Worm (Caenorhabditis elegans) whole organism, late embryonic: Measurements from ENCODE around the gene C27B7.6.

ENCODE experiments used
- Y22D7AL.16 ChIP-seq: sonication (generic microtip); optimal IDR thresholded peaks from 2 replicates; lab custom pipeline; 2016; ENCODE audit warnings: missing genetic modification characterization, missing compliant biosample characterization
- ceh-31 ChIP-seq: sonication (generic microtip); optimal IDR thresholded peaks from 2 replicates; lab custom pipeline; 2016; ENCODE audit warnings: missing genetic modification characterization, missing compliant biosample characterization
- ceh-9 ChIP-seq: sonication (generic microtip); optimal IDR thresholded peaks from 2 replicates; lab custom pipeline; 2016; ENCODE audit warnings: mild to moderate bottlenecking, missing genetic modification characterization, inconsistent platforms, missing compliant biosample characterization
- dmd-4 ChIP-seq: sonication (generic microtip); optimal IDR thresholded peaks from 2 replicates; lab custom pipeline; 2016; ENCODE audit warnings: borderline replicate concordance, missing genetic modification characterization, missing compliant biosample characterization
- fkh-10 ChIP-seq: fragments of 150-350 bp; optimal IDR thresholded peaks from 2 replicates; lab custom pipeline; 2014; ENCODE audit warnings: missing biosample characterization, missing genetic modification reagents, missing genetic modification characterization
- pha-4 ChIP-seq: fragments of 150-350 bp; optimal IDR thresholded peaks from 2 replicates; lab custom pipeline; 2018; ENCODE audit warnings: missing biosample characterization, missing genetic modification reagents, missing genetic modification characterization
- rnt-1 ChIP-seq: sonication (generic microtip); optimal IDR thresholded peaks from 2 replicates; lab custom pipeline; 2016; ENCODE audit warnings: missing genetic modification characterization, missing compliant biosample characterization
- tbx-2 ChIP-seq: sonication (generic microtip); optimal IDR thresholded peaks from 2 replicates; lab custom pipeline; 2016; ENCODE audit warnings: missing genetic modification characterization, missing compliant biosample characterization
- ttx-3 ChIP-seq: sonication (generic microtip); optimal IDR thresholded peaks from 2 replicates; lab custom pipeline; 2016; ENCODE audit warnings: missing genetic modification reagents, missing genetic modification characterization, missing compliant biosample characterization
- unc-3 ChIP-seq, 2 experiments: fragments of 200-800 bp in 1 of 2; sonication (Bioruptor generic) in 1 of 2; sonication (generic microtip) in 1 of 2; conservative IDR thresholded peaks in 1 of 2; optimal IDR thresholded peaks in 1 of 2; 2 replicates each; pipeline versions ENCODE4 v1.3.6 to Lab custom; 2016 to 2022; ENCODE audit warnings: missing compliant biosample characterization in 2 of 2, missing genetic modification characterization in 2 of 2, missing genetic modification reagents in 1 of 2

ce11 chrIV:8923381-8923780, 17.2 kb upstream of the C27B7.6 start:
- TF ChIP-seq ttx-3 (tag; lab: Kevin White, UChicago) (no peak), tbx-2 (tag; lab: Kevin White, UChicago) (no peak), ceh-31 (tag; lab: Kevin White, UChicago) (no peak), pha-4 (tag; lab: Kevin White, UChicago) (no peak), dmd-4 (tag; lab: Kevin White, UChicago) (no peak), unc-3 (GFP tag; conservative IDR thresholded peaks at IDR 0.05; lab: Robert Waterston, UW) (no peak), unc-3 (tag; optimal IDR thresholded peaks at IDR 0.05; lab: Kevin White, UChicago) (no peak), fkh-10 (GFP tag; lab: Kevin White, UChicago) (no peak), ceh-9 (tag; lab: Kevin White, UChicago) (no peak), Y22D7AL.16 (tag; lab: Kevin White, UChicago) (no peak), rnt-1 (tag; lab: Kevin White, UChicago) (no peak)
